Fruit fly (Drosophila melanogaster) whole organism, pupa: ENCODE data around the gene CG1909.

Experiments
- CG10348 ChIP-seq: fragments of 200-800 bp; sonication (Bioruptor generic); IDR thresholded peaks from 2 replicates; pipeline ENCODE4 v1.3.6; 2022; ENCODE audit warnings: missing biosample characterization, missing genetic modification characterization
- CG12605 ChIP-seq: fragments of 200-800 bp; sonication (Bioruptor generic); IDR thresholded peaks from 2 replicates; pipeline ENCODE4 v1.3.6; 2022; ENCODE audit warnings: missing biosample characterization, missing genetic modification characterization
- CG13204 ChIP-seq: fragments of 200-800 bp; sonication (Bioruptor generic); optimal IDR thresholded peaks from 2 replicates; lab custom pipeline; 2018; ENCODE audit warnings: missing biosample characterization, mild to moderate bottlenecking, missing genetic modification characterization, moderate library complexity
- CG15710 ChIP-seq: fragments of 200-800 bp; sonication (Bioruptor generic); optimal IDR thresholded peaks from 2 replicates; lab custom pipeline; 2018; ENCODE audit warnings: missing biosample characterization, mild to moderate bottlenecking, missing genetic modification characterization, moderate library complexity
- CG17806 ChIP-seq: fragments of 200-800 bp; sonication (Bioruptor generic); optimal IDR thresholded peaks from 2 replicates; lab custom pipeline; 2018; ENCODE audit warnings: missing biosample characterization, mild to moderate bottlenecking, missing genetic modification characterization, moderate library complexity
- CG32121 ChIP-seq: fragments of 200-800 bp; sonication (Bioruptor generic); IDR thresholded peaks from 2 replicates; pipeline ENCODE4 v1.3.6; 2022; ENCODE audit warnings: missing biosample characterization, missing genetic modification characterization
- CG34367 ChIP-seq: fragments of 200-800 bp; sonication (Bioruptor generic); optimal IDR thresholded peaks from 2 replicates; lab custom pipeline; 2018; ENCODE audit warnings: missing biosample characterization, mild to moderate bottlenecking, missing genetic modification characterization
- CG4496 ChIP-seq: fragments of 200-800 bp; sonication (Bioruptor generic); IDR thresholded peaks from 3 replicates; pipeline ENCODE4 v1.3.6; 2022; ENCODE audit warnings: missing biosample characterization, missing genetic modification characterization
- CG8159 ChIP-seq: fragments of 200-800 bp; sonication (Bioruptor generic); optimal IDR thresholded peaks from 3 replicates; lab custom pipeline; 2018; ENCODE audit warnings: missing biosample characterization, mild to moderate bottlenecking, missing genetic modification characterization, moderate library complexity
- CG8301 ChIP-seq: fragments of 200-800 bp; sonication (Bioruptor generic); optimal IDR thresholded peaks from 2 replicates; lab custom pipeline; 2018; ENCODE audit warnings: missing biosample characterization, mild to moderate bottlenecking, missing genetic modification characterization
- CG9948 ChIP-seq: fragments of 200-800 bp; sonication (Bioruptor generic); optimal IDR thresholded peaks from 2 replicates; lab custom pipeline; 2018; ENCODE audit warnings: missing biosample characterization, mild to moderate bottlenecking, missing genetic modification characterization, moderate library complexity
- D1 ChIP-seq: fragments of 200-800 bp; sonication (Bioruptor generic); optimal IDR thresholded peaks from 2 replicates; lab custom pipeline; 2018; ENCODE audit warnings: missing biosample characterization, mild to moderate bottlenecking, missing genetic modification characterization, moderate library complexity
- EcR ChIP-seq: fragments of 200-800 bp; sonication (Bioruptor generic); optimal IDR thresholded peaks from 3 replicates; lab custom pipeline; 2019; ENCODE audit warnings: missing biosample characterization, missing genetic modification characterization, mild to moderate bottlenecking, moderate library complexity, missing genetic modification reagents
- Ets98B ChIP-seq: fragments of 200-800 bp; sonication (Bioruptor generic); IDR thresholded peaks from 2 replicates; pipeline ENCODE4 v1.3.6; 2022; ENCODE audit warnings: missing biosample characterization, missing genetic modification characterization
- Pif1A ChIP-seq: fragments of 200-800 bp; sonication (Bioruptor generic); optimal IDR thresholded peaks from 3 replicates; lab custom pipeline; 2016; ENCODE audit warnings: missing biosample characterization, missing genetic modification characterization
- Pif1B ChIP-seq: fragments of 200-800 bp; sonication (Bioruptor generic); optimal IDR thresholded peaks from 3 replicates; lab custom pipeline; 2016; ENCODE audit warnings: missing biosample characterization, missing genetic modification characterization
- Snoo ChIP-seq: fragments of 200-800 bp; sonication (Bioruptor generic); optimal IDR thresholded peaks from 3 replicates; lab custom pipeline; 2017; ENCODE audit warnings: missing biosample characterization, mild to moderate bottlenecking, missing genetic modification characterization, inconsistent platforms
- fd96Ca ChIP-seq: fragments of 200-800 bp; sonication (Bioruptor generic); IDR thresholded peaks from 3 replicates; pipeline ENCODE4 v1.3.6; 2022; ENCODE audit warnings: missing biosample characterization, missing genetic modification characterization
- gl ChIP-seq: fragments of 200-800 bp; sonication (Bioruptor generic); optimal IDR thresholded peaks from 2 replicates; lab custom pipeline; 2018; ENCODE audit warnings: missing biosample characterization, mild to moderate bottlenecking, missing genetic modification characterization
- rn ChIP-seq: fragments of 200-800 bp; sonication (Bioruptor generic); IDR thresholded peaks from 2 replicates; pipeline ENCODE4 v1.3.6; 2022; ENCODE audit warnings: missing biosample characterization, missing genetic modification characterization

Gene CG1909

DNA sequence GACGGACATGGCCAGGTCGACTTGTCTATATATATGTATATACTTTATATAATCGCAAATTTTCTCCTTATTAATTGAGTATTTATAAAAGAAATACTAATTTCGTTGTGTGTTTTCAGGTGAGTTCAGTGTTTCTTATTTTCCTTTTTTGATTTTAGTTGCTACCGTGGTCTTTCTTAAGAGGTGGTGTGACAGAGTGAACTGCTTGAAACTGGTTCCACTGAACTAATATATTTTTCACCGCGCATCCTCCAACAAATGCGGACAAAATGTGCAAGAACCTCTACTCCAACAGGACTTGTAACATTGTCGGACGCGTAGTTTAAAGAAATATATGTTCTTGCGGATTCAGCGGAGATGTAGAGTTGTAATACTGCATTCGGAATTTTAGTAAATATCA, at the start of gene CG1909:
CG1909 (plus strand) TSS at position 273 of the 400 bp plus-strand sequence.
- TF ChIP-seq CG12605 (GFP tag; lab: Robert Waterston, UW) (no peak), CG17806 (tag; lab: Kevin White, UChicago) (no peak), CG34367 (tag; lab: Kevin White, UChicago) (no peak), Snoo (tag; lab: Kevin White, UChicago) (no peak), Pif1A (GFP tag; lab: Kevin White, UChicago) (no peak), CG9948 (no peak), CG4496 (GFP tag; lab: Robert Waterston, UW) (no peak), Ets98B (GFP tag; lab: Robert Waterston, UW) (no peak), CG13204 (no peak), CG8301 (tag; lab: Kevin White, UChicago) (no peak), Pif1B (GFP tag; lab: Kevin White, UChicago) (no peak), EcR (GFP tag; lab: Kevin White, UChicago) (no peak), D1 (tag; lab: Kevin White, UChicago) (no peak), CG10348 (no peak), fd96Ca (GFP tag; lab: Robert Waterston, UW) (no peak), rn (no peak), CG32121 (no peak), CG15710 (tag; lab: Kevin White, UChicago) (no peak)

DNA sequence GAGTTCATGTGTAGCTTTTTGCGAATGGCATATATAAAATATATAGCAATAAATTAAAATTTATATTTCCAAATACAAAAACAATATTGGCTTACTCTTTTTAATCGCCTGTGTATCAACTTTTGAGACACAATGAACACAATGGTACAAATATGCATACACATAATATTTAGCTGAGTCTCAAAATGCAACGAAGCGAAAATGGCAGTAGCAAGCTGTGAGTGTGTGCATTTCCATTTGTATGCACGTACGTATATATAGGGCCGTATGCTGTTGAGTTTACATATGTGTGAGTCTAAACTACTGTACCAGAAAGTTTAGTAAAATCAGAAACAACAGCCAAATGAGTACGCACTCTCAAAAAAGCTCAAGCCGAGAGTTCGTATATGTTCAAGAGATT, 28.1 kb upstream of the CG1909 start:
- no peak for TF ChIP-seq gl (tag; lab: Kevin White, UChicago)
- TF ChIP-seq CG9948: no peak
- peak; percentile 45 for TF ChIP-seq D1 (tag; lab: Kevin White, UChicago)

DNA sequence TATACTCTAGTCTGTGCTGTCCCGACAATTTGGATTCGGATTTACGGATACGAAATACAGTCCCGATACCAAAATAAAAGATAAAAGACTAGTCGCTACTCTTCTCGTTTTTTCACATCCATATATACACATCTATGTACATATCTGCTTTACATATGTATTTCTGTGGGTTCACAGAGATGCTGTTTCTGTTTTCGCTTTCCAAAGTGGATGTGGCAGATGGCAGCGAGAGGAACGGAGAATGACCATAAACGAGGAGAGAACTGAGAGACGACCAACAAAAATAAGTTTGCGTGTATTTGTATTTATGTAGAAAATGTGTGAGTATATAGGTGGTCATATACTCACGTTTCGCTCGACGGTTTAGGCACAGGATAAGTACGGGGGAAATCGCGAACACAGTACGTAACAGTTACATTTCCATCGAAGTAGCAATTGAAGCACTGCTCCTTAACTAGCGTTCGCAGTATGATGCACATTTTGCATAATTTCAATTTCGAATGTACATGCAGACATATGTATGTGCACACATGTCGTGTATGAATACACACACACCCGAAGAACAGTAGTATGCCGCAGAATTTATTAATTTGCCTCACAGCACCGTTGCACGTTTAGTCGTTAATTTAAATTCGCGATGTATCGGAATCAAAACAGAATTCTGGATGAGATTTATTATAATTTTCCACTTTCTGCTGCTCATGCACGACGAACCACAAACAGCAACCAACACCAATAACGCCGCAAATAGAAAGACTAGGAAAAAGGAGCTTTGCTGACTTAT, 25.6 kb upstream of the CG1909 start, which contains the start of gene Tdg:
Tdg (minus strand) TSS at position 760 of the 784 bp plus-strand sequence.
- TF ChIP-seq Pif1A (GFP tag; lab: Kevin White, UChicago): peak; percentile 2
- TF ChIP-seq Pif1B (GFP tag; lab: Kevin White, UChicago): peak; percentile 29
- TF ChIP-seq fd96Ca (GFP tag; lab: Robert Waterston, UW): no peak
- peak; percentile 11 for TF ChIP-seq D1 (tag; lab: Kevin White, UChicago)
- TF ChIP-seq EcR (GFP tag; lab: Kevin White, UChicago): peak; percentile 53
- TF ChIP-seq CG4496 (GFP tag; lab: Robert Waterston, UW): no peak

DNA sequence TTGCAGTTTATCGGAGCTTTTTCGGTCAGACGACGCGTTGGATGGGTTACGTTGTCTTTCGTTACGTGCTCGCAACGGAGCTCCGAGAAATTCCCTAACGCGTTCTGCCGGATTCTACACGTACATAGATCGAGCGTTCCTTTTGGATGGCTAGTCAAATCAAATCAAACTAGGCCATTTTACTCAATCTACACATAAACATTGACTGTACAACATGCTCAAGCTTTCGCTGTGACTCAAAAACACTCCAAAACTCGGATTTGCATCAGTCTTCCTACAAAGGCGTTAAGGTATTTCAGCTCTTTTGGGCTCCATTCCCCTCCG, 25.1 kb upstream of the CG1909 start, which contains the start of gene Pur-alpha:
Pur-alpha (plus strand) TSS at position 138 of the 324 bp plus-strand sequence.
- TF ChIP-seq fd96Ca (GFP tag; lab: Robert Waterston, UW): no peak
- no peak for TF ChIP-seq CG8301 (tag; lab: Kevin White, UChicago)
- TF ChIP-seq CG12605 (GFP tag; lab: Robert Waterston, UW): no peak
- no peak for TF ChIP-seq CG17806 (tag; lab: Kevin White, UChicago)
- no peak for TF ChIP-seq Snoo (tag; lab: Kevin White, UChicago)
- no peak for TF ChIP-seq EcR (GFP tag; lab: Kevin White, UChicago)
- TF ChIP-seq CG8159 (tag; lab: Kevin White, UChicago): no peak
- TF ChIP-seq CG15710 (tag; lab: Kevin White, UChicago): no peak
- no peak for TF ChIP-seq CG4496 (GFP tag; lab: Robert Waterston, UW)
- TF ChIP-seq rn: no peak
- TF ChIP-seq CG32121: no peak

DNA sequence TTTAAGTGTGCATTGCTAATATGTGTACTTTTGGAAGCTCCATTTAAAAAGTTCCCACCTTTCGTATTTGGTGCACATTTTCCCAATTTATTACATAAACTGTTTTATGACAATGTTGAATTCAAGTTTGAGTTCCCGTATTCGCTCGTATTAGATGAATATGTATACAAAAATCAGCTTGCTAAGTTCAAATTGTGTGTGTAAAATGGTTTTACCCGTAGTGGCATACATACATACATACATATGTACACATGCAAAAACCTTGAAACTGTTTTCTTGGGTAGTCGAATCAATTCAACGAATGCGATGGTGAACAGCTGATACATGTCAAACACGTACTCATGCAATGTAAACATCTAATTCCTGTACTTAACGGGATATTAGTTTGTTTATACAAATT, 24.5 kb upstream of the CG1909 start:
- TF ChIP-seq CG15710 (tag; lab: Kevin White, UChicago): no peak
- no peak for TF ChIP-seq D1 (tag; lab: Kevin White, UChicago)
- TF ChIP-seq Pif1A (GFP tag; lab: Kevin White, UChicago): peak; percentile 4
- TF ChIP-seq Ets98B (GFP tag; lab: Robert Waterston, UW): no peak
- TF ChIP-seq Pif1B (GFP tag; lab: Kevin White, UChicago): no peak
- TF ChIP-seq CG17806 (tag; lab: Kevin White, UChicago): no peak
- TF ChIP-seq CG8159 (tag; lab: Kevin White, UChicago): no peak

DNA sequence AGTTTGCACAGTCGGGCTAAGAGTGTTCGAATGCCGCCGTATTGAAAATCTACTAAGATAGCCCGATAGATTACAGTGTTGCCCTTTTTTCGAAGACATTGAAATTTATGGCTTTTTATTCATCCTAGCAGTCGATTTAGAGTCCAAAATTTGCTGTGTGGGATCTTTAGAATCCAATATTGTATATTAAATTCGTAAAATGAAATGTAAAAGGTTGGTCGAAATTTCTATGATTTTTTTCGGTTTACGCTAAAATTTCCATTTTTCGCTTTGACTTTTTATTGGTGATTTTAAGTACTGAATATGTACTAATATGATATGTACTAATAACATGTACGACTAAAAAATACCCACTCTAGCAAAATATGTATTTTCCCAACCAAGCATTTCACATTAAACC, 15.6 kb upstream of the CG1909 start:
- TF ChIP-seq Pif1B (GFP tag; lab: Kevin White, UChicago) (no peak), CG32121 (no peak), EcR (GFP tag; lab: Kevin White, UChicago) (no peak), CG8159 (tag; lab: Kevin White, UChicago) (no peak), CG15710 (tag; lab: Kevin White, UChicago) (no peak), gl (tag; lab: Kevin White, UChicago) (no peak), D1 (tag; lab: Kevin White, UChicago) (no peak)
- TF ChIP-seq, all 21 proteins: peak for 0
